Fruit fly (Drosophila melanogaster) S2 (cell line): ENCODE results near the gene ohgt.
A peak's percentile ranks its signal among the peaks of the same experiment; 100 is the strongest.

Experiments used
- CG8478 ChIP-seq: fragments of >200 bp; optimal IDR thresholded peaks from 2 replicates; lab custom pipeline; 2018
- CTCF ChIP-seq, 2 experiments: fragments of >200 bp; optimal IDR thresholded peaks; 2 replicates each; lab custom pipeline; 2018

ohgt gene

dm6 chr3R:10087206-10087927 lies 38.4 kb downstream of the ohgt start:
- TF ChIP-seq CG8478 (peak; percentile 41), CTCF (optimal IDR thresholded peaks at IDR 0.05; lab: Kevin White, UChicago) (no peak)

- no peak for TF ChIP-seq CTCF (optimal IDR thresholded peaks at IDR 0.05; lab: Kevin White, UChicago)
- no peak for TF ChIP-seq CG8478
Observed at dm6 chr3R:10089171-10089664, 40.2 kb downstream of the ohgt start.

- TF ChIP-seq CTCF (optimal IDR thresholded peaks at IDR 0.05; lab: Kevin White, UChicago) (no peak), CG8478 (no peak)
Observed at dm6 chr3R:10090906-10091305, 41.9 kb downstream of the ohgt start.

dm6 chr3R:10091513-10091912 lies 42.5 kb downstream of the ohgt start:
- no peak for TF ChIP-seq CG8478

dm6 chr3R:10093252-10094030 lies 44.4 kb downstream of the ohgt start:
- TF ChIP-seq CTCF (optimal IDR thresholded peaks at IDR 0.05; lab: Kevin White, UChicago) (no peak), CG8478 (peak; percentile 26)

- TF ChIP-seq CTCF (optimal IDR thresholded peaks at IDR 0.05; lab: Kevin White, UChicago), result no peak
- TF ChIP-seq CG8478, result no peak
Observed at dm6 chr3R:10095052-10095451, 46.1 kb downstream of the ohgt start.

- TF ChIP-seq CTCF (optimal IDR thresholded peaks at IDR 0.05; lab: Kevin White, UChicago) (no peak), CG8478 (no peak)
Observed at dm6 chr3R:10095765-10096164, 46.8 kb downstream of the ohgt start.

- no peak for TF ChIP-seq CG8478
- TF ChIP-seq CTCF (optimal IDR thresholded peaks at IDR 0.05; lab: Kevin White, UChicago), result no peak
Observed at dm6 chr3R:10097531-10098295, 48.7 kb downstream of the ohgt start.

- TF ChIP-seq CG8478 (no peak), CTCF (optimal IDR thresholded peaks at IDR 0.05; lab: Kevin White, UChicago) (no peak)
Observed at dm6 chr3R:10098296-10098675, 49.3 kb downstream of the ohgt start.

- TF ChIP-seq CG8478 (no peak), CTCF (optimal IDR thresholded peaks at IDR 0.05; lab: Kevin White, UChicago) (no peak)
Observed at dm6 chr3R:10099401-10099848, 50.4 kb downstream of the ohgt start.

dm6 chr3R:10100498-10101196 lies 51.6 kb downstream of the ohgt start:
- TF ChIP-seq CTCF (optimal IDR thresholded peaks at IDR 0.05; lab: Kevin White, UChicago) (peak; percentile 77 to 78), CG8478 (no peak)
